Worm (Caenorhabditis elegans): ENCODE measurements around the gene hpo-40.

Gene hpo-40

ce11 chrV:10237171-10237570 lies 24.4 kb downstream of the hpo-40 start:
- TF ChIP-seq nhr-237 (tag; optimal IDR thresholded peaks at IDR 0.05) (no peak), ces-1 (GFP tag; optimal IDR thresholded peaks at IDR 0.05) (no peak), elt-3 (tag; optimal IDR thresholded peaks at IDR 0.05) (no peak), tbx-8 (GFP tag; optimal IDR thresholded peaks at IDR 0.05) (no peak), unc-39 (tag; optimal IDR thresholded peaks at IDR 0.05) (no peak), elt-1 (tag; optimal IDR thresholded peaks at IDR 0.05; ENCODE audit: borderline replicate concordance, insufficient read depth) (no peak), bed-3 (GFP tag; optimal IDR thresholded peaks at IDR 0.05) (no peak), sptf-1 (tag; optimal IDR thresholded peaks at IDR 0.05) (no peak), lin-32 (GFP tag; optimal IDR thresholded peaks at IDR 0.05) (no peak), M03D4.4 (tag; optimal IDR thresholded peaks at IDR 0.05) (no peak), mls-2 (tag; optimal IDR thresholded peaks at IDR 0.05) (no peak)

ce11 chrV:10237959-10238444 lies 25.3 kb downstream of the hpo-40 start:
- TF ChIP-seq M03D4.4 (tag; optimal IDR thresholded peaks at IDR 0.05): no peak
- no peak for TF ChIP-seq unc-39 (tag; optimal IDR thresholded peaks at IDR 0.05)
- TF ChIP-seq ceh-83 (GFP tag; optimal IDR thresholded peaks at IDR 0.05): no peak
- no peak for TF ChIP-seq mep-1 (tag; optimal IDR thresholded peaks at IDR 0.05)
- no peak for TF ChIP-seq sptf-1 (tag; optimal IDR thresholded peaks at IDR 0.05)
- no peak for TF ChIP-seq flh-1 (GFP tag; optimal IDR thresholded peaks at IDR 0.05)
- TF ChIP-seq elt-1 (tag; optimal IDR thresholded peaks at IDR 0.05; ENCODE audit: borderline replicate concordance, insufficient read depth): no peak
- no peak for TF ChIP-seq cnd-1 (tag; optimal IDR thresholded peaks at IDR 0.05)
- no peak for TF ChIP-seq nhr-237 (tag; optimal IDR thresholded peaks at IDR 0.05)
- no peak for TF ChIP-seq lin-32 (GFP tag; optimal IDR thresholded peaks at IDR 0.05)
- no peak for TF ChIP-seq lsy-2 (tag; optimal IDR thresholded peaks at IDR 0.05)
- TF ChIP-seq pha-4 (tag; optimal IDR thresholded peaks at IDR 0.05): no peak
- TF ChIP-seq ces-1 (GFP tag; optimal IDR thresholded peaks at IDR 0.05): no peak
- no peak for TF ChIP-seq blmp-1 (tag; optimal IDR thresholded peaks at IDR 0.05)
- no peak for TF ChIP-seq nhr-28 (tag; optimal IDR thresholded peaks at IDR 0.05)
- no peak for TF ChIP-seq elt-3 (tag; optimal IDR thresholded peaks at IDR 0.05)
- TF ChIP-seq lin-13 (tag; optimal IDR thresholded peaks at IDR 0.05): no peak
- no peak for TF ChIP-seq zip-8 (tag; optimal IDR thresholded peaks at IDR 0.05)

- TF ChIP-seq ztf-11 (tag; optimal IDR thresholded peaks at IDR 0.05): no peak
- TF ChIP-seq mls-2 (tag; optimal IDR thresholded peaks at IDR 0.05): no peak
- peak; percentile 31 for TF ChIP-seq lsy-2 (tag; optimal IDR thresholded peaks at IDR 0.05)
- no peak for TF ChIP-seq ham-2 (GFP tag; optimal IDR thresholded peaks at IDR 0.05)
- TF ChIP-seq unc-62 (GFP tag; optimal IDR thresholded peaks at IDR 0.05): no peak
- peak; percentile 46 for TF ChIP-seq sptf-1 (tag; optimal IDR thresholded peaks at IDR 0.05)
- peak; percentile 2 for TF ChIP-seq lin-13 (tag; optimal IDR thresholded peaks at IDR 0.05)
- no peak for TF ChIP-seq nhr-2 (tag; optimal IDR thresholded peaks at IDR 0.05)
- TF ChIP-seq ces-1 (GFP tag; optimal IDR thresholded peaks at IDR 0.05): peak; percentile 7
- no peak for TF ChIP-seq blmp-1 (tag; optimal IDR thresholded peaks at IDR 0.05)
- peak; percentile 42 for TF ChIP-seq mep-1 (tag; optimal IDR thresholded peaks at IDR 0.05)
- no peak for TF ChIP-seq nhr-237 (tag; optimal IDR thresholded peaks at IDR 0.05)
- no peak for TF ChIP-seq cnd-1 (tag; optimal IDR thresholded peaks at IDR 0.05)
- TF ChIP-seq ceh-43 (GFP tag; optimal IDR thresholded peaks at IDR 0.05): no peak
- TF ChIP-seq nhr-12 (tag; optimal IDR thresholded peaks at IDR 0.05): no peak
- peak; percentile 8 for TF ChIP-seq pha-4 (tag; optimal IDR thresholded peaks at IDR 0.05)
Observed at ce11 chrV:10238665-10239064, 25.9 kb downstream of the hpo-40 start, which contains the start of gene fubl-1. fubl-1 (minus strand) TSS chrV:10238866.

- TF ChIP-seq ztf-11 (tag; optimal IDR thresholded peaks at IDR 0.05) (no peak), nhr-12 (tag; optimal IDR thresholded peaks at IDR 0.05) (no peak), tbx-8 (GFP tag; optimal IDR thresholded peaks at IDR 0.05) (no peak), mep-1 (tag; optimal IDR thresholded peaks at IDR 0.05) (no peak), unc-39 (tag; optimal IDR thresholded peaks at IDR 0.05) (no peak), hlh-1 (tag; optimal IDR thresholded peaks at IDR 0.05) (no peak), ces-1 (GFP tag; optimal IDR thresholded peaks at IDR 0.05) (no peak), unc-120 (tag; optimal IDR thresholded peaks at IDR 0.05; ENCODE audit: poor library complexity, severe bottlenecking) (no peak), ceh-83 (GFP tag; optimal IDR thresholded peaks at IDR 0.05) (no peak), sptf-1 (tag; optimal IDR thresholded peaks at IDR 0.05) (no peak), mls-2 (tag; optimal IDR thresholded peaks at IDR 0.05) (no peak), M03D4.4 (tag; optimal IDR thresholded peaks at IDR 0.05) (no peak)
Observed at ce11 chrV:10239861-10240260, 27.1 kb downstream of the hpo-40 start, which contains the start of gene fipr-8. fipr-8 (minus strand) TSS chrV:10239961.
